Worm (Caenorhabditis elegans) whole organism, young adult: ENCODE results near the gene F40E12.1.

ENCODE experiments used
- egl-44 ChIP-seq: fragments of 200-800 bp; sonication (Bioruptor generic); IDR thresholded peaks from 2 replicates; pipeline ENCODE4 v1.3.6; 2022; ENCODE audit warnings: missing genetic modification reagents, missing genetic modification characterization, missing compliant biosample characterization
- let-607 ChIP-seq, 2 experiments: fragments of 200-800 bp in 1 of 2; sonication (Bioruptor generic) in 1 of 2; sonication (generic microtip) in 1 of 2; optimal IDR thresholded peaks; 2 replicates each; lab custom pipeline; 2016 to 2018; ENCODE audit warnings: mild to moderate bottlenecking in 2 of 2, missing compliant biosample characterization in 2 of 2, missing genetic modification characterization in 2 of 2, moderate library complexity in 2 of 2, missing genotype in 1 of 2
- lin-35 ChIP-seq, 3 experiments: fragments of 150-350 bp in 2 of 3; sonication (generic microtip) in 1 of 3; optimal IDR thresholded peaks; 2 replicates each; lab custom pipeline; 2014 to 2018; ENCODE audit warnings: missing biosample characterization in 3 of 3, missing genetic modification characterization in 3 of 3, missing genetic modification reagents in 3 of 3
- nhr-179 ChIP-seq: sonication (generic microtip); optimal IDR thresholded peaks from 2 replicates; lab custom pipeline; 2016; ENCODE audit warnings: mild to moderate bottlenecking, missing genetic modification characterization, missing compliant biosample characterization
- sea-2 ChIP-seq: fragments of 200-800 bp; sonication (Bioruptor generic); IDR thresholded peaks from 2 replicates; pipeline ENCODE4 v1.3.6; 2022; ENCODE audit warnings: missing genetic modification characterization, missing compliant biosample characterization

DNA sequence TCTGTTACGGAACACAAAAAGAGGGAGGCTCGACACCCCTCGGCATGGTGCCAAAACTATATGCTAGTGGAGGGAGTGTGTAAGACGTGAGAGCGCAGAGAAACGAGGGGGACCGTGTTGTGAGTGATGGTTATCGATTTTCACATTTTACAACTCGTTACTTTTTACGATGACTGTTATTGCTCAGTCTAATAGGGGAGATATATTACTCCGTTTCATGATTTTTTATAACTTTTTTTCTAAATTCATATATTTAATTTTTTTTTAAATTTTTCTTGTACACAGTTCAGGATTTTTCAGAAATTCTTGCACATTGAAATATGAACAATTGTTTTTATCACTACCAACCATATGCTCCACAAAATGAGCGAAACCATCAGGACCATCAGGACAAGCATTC is 37.8 kb downstream of the F40E12.1 start, which contains the start of gene F19B10.5:
- TF ChIP-seq lin-35 (GFP tag; optimal IDR thresholded peaks at IDR 0.05; lab: Kevin White, UChicago) (no peak), sea-2 (GFP tag; lab: Robert Waterston, UW) (no peak), let-607 (tag; optimal IDR thresholded peaks at IDR 0.05; lab: Kevin White, UChicago) (no peak), nhr-179 (tag; lab: Kevin White, UChicago) (no peak), egl-44 (GFP tag; lab: Robert Waterston, UW) (no peak)
